Worm (Caenorhabditis elegans): ENCODE results near the gene str-92.

The str-92 gene

ce11 chrV:17696753-17697152 is 20.3 kb upstream of the str-92 start, which contains the start of gene spp-29:
TSS of gene spp-29 (minus strand) at chrV:17696853.
- no peak for TF ChIP-seq rpc-1 (optimal IDR thresholded peaks at IDR 0.05)
- TF ChIP-seq rpc-1 (tag; optimal IDR thresholded peaks at IDR 0.05), result no peak
- no peak for TF ChIP-seq dpl-1 (GFP tag; optimal IDR thresholded peaks at IDR 0.05)
- TF ChIP-seq him-1 (tag; optimal IDR thresholded peaks at IDR 0.05), result no peak
- no peak for TF ChIP-seq D2030.7 (GFP tag; IDR thresholded peaks at IDR 0.05)
- no peak for TF ChIP-seq hsf-1 (GFP tag; IDR thresholded peaks at IDR 0.05)
- TF ChIP-seq gei-17 (GFP tag; optimal IDR thresholded peaks at IDR 0.05), result no peak
- no peak for TF ChIP-seq Y53G8AR.9 (GFP tag; conservative IDR thresholded peaks at IDR 0.05)

- TF ChIP-seq attf-5 (GFP tag; optimal IDR thresholded peaks at IDR 0.05), result no peak
- TF ChIP-seq snpc-1.3 (tag; optimal IDR thresholded peaks at IDR 0.05; ENCODE audit: insufficient read depth), result no peak
- no peak for TF ChIP-seq T26A5.8 (tag; optimal IDR thresholded peaks at IDR 0.05)
- TF ChIP-seq pbrm-1 (GFP tag; IDR thresholded peaks at IDR 0.05), result no peak
- TF ChIP-seq bed-1 (GFP tag; IDR thresholded peaks at IDR 0.05), result no peak
- no peak for TF ChIP-seq F39B2.1 (GFP tag; IDR thresholded peaks at IDR 0.05)
- no peak for TF ChIP-seq efl-1 (GFP tag; optimal IDR thresholded peaks at IDR 0.05)
- TF ChIP-seq tbp1 (GFP tag; optimal IDR thresholded peaks at IDR 0.05), result no peak
- TF ChIP-seq hsf-1 (GFP tag; IDR thresholded peaks at IDR 0.05), result no peak
- no peak for TF ChIP-seq Y53F4B.3 (GFP tag; IDR thresholded peaks at IDR 0.05)
- TF ChIP-seq ceh-100 (GFP tag; IDR thresholded peaks at IDR 0.05), result no peak
- TF ChIP-seq ztf-25 (GFP tag; IDR thresholded peaks at IDR 0.05), result no peak
- TF ChIP-seq hrde-1 (tag; optimal IDR thresholded peaks at IDR 0.05; ENCODE audit: borderline replicate concordance), result no peak
Measured at ce11 chrV:17695802-17696201, 19.3 kb upstream of the str-92 start, which contains the start of gene Y26G10.1. TSS of gene Y26G10.1 (minus strand) at chrV:17695902.

- TF ChIP-seq F10E7.11 (tag; optimal IDR thresholded peaks at IDR 0.05) (no peak), D2030.7 (GFP tag; IDR thresholded peaks at IDR 0.05) (no peak), unc-130 (GFP tag; optimal IDR thresholded peaks at IDR 0.05) (no peak), snpc-1.1 (tag; optimal IDR thresholded peaks at IDR 0.05; ENCODE audit: insufficient read depth) (no peak), hsf-1 (GFP tag; IDR thresholded peaks at IDR 0.05) (no peak), hlh-26 (GFP tag; conservative IDR thresholded peaks at IDR 0.05) (no peak), dox-1 (GFP tag; IDR thresholded peaks at IDR 0.05) (no peak), ets-4 (GFP tag; optimal IDR thresholded peaks at IDR 0.05) (no peak), nhr-120 (GFP tag; IDR thresholded peaks at IDR 0.05) (no peak), Y56A3A.18 (GFP tag; IDR thresholded peaks at IDR 0.05) (no peak), F49E8.2 (tag; optimal IDR thresholded peaks at IDR 0.05; ENCODE audit: insufficient read depth) (no peak), Y53G8AR.9 (GFP tag; conservative IDR thresholded peaks at IDR 0.05) (no peak), dpff-1 (tag; optimal IDR thresholded peaks at IDR 0.05) (no peak), nhr-80 (tag; optimal IDR thresholded peaks at IDR 0.05) (no peak), ztf-25 (GFP tag; IDR thresholded peaks at IDR 0.05) (no peak), cebp-1 (GFP tag; IDR thresholded peaks at IDR 0.05) (no peak), cebp-1 (tag; optimal IDR thresholded peaks at IDR 0.05) (no peak)
Measured at ce11 chrV:17694260-17694659, 17.8 kb upstream of the str-92 start.

ce11 chrV:17690922-17691321 is 14.5 kb upstream of the str-92 start, which contains the start of gene F59A1.13:
TSS of gene F59A1.13 (minus strand) at chrV:17691022.
- TF ChIP-seq ceh-40 (GFP tag; IDR thresholded peaks at IDR 0.05) (no peak), hlh-26 (GFP tag; conservative IDR thresholded peaks at IDR 0.05) (no peak), aptf-2 (GFP tag; conservative IDR thresholded peaks at IDR 0.05) (no peak), sptf-2 (GFP tag; optimal IDR thresholded peaks at IDR 0.05) (no peak), aptf-3 (GFP tag; IDR thresholded peaks at IDR 0.05) (no peak)

Measured in whole organism, young adult.